Fruit fly (Drosophila melanogaster) S2 (cell line): ENCODE results near the gene Atet.

Experiments used
- CG8478 ChIP-seq: fragments of >200 bp; optimal IDR thresholded peaks from 2 replicates; lab custom pipeline; 2018
- CTCF ChIP-seq, 2 experiments: fragments of >200 bp; optimal IDR thresholded peaks; 2 replicates each; lab custom pipeline; 2018

Gene Atet

dm6 chr2L:4366652-4367051 is 32.9 kb downstream of the Atet start:
- TF ChIP-seq CTCF (optimal IDR thresholded peaks at IDR 0.05; lab: Kevin White, UChicago) (no peak), CG8478 (lab: Kevin White, UChicago) (no peak)

- TF ChIP-seq CTCF (optimal IDR thresholded peaks at IDR 0.05; lab: Kevin White, UChicago): no peak
- no peak for TF ChIP-seq CG8478 (lab: Kevin White, UChicago)
Measured at dm6 chr2L:4368553-4369268, 35.0 kb downstream of the Atet start.

- TF ChIP-seq CTCF (optimal IDR thresholded peaks at IDR 0.05; lab: Kevin White, UChicago): no peak
- no peak for TF ChIP-seq CG8478 (lab: Kevin White, UChicago)
Measured at dm6 chr2L:4370007-4370521, 36.4 kb downstream of the Atet start.

- TF ChIP-seq CTCF (optimal IDR thresholded peaks at IDR 0.05; lab: Kevin White, UChicago): no peak
- no peak for TF ChIP-seq CG8478 (lab: Kevin White, UChicago)
Measured at dm6 chr2L:4370592-4370991, 36.9 kb downstream of the Atet start.

dm6 chr2L:4371516-4372136 is 37.9 kb downstream of the Atet start:
- TF ChIP-seq CG8478 (lab: Kevin White, UChicago): no peak
- no peak for TF ChIP-seq CTCF (optimal IDR thresholded peaks at IDR 0.05; lab: Kevin White, UChicago)

dm6 chr2L:4372802-4373570 is 39.3 kb downstream of the Atet start:
- TF ChIP-seq CTCF (optimal IDR thresholded peaks at IDR 0.05; lab: Kevin White, UChicago) (no peak), CG8478 (lab: Kevin White, UChicago) (no peak)

dm6 chr2L:4375035-4376009 is 41.6 kb downstream of the Atet start:
- TF ChIP-seq CTCF (optimal IDR thresholded peaks at IDR 0.05; lab: Kevin White, UChicago) (no peak), CG8478 (lab: Kevin White, UChicago) (no peak)

dm6 chr2L:4377747-4378146 is 44.0 kb downstream of the Atet start:
- TF ChIP-seq CTCF (optimal IDR thresholded peaks at IDR 0.05; lab: Kevin White, UChicago): no peak
- no peak for TF ChIP-seq CG8478 (lab: Kevin White, UChicago)

- no peak for TF ChIP-seq CTCF (optimal IDR thresholded peaks at IDR 0.05; lab: Kevin White, UChicago)
- no peak for TF ChIP-seq CG8478 (lab: Kevin White, UChicago)
Measured at dm6 chr2L:4378380-4378779, 44.7 kb downstream of the Atet start.

- TF ChIP-seq CG8478 (lab: Kevin White, UChicago): no peak
- no peak for TF ChIP-seq CTCF (optimal IDR thresholded peaks at IDR 0.05; lab: Kevin White, UChicago)
Measured at dm6 chr2L:4382522-4382921, 48.8 kb downstream of the Atet start, which contains the start of gene CG17612. CG17612 (minus strand) TSS chr2L:4382735.

- TF ChIP-seq CTCF (optimal IDR thresholded peaks at IDR 0.05; lab: Kevin White, UChicago) (no peak), CG8478 (lab: Kevin White, UChicago) (no peak)
Measured at dm6 chr2L:4385387-4386279, 51.9 kb downstream of the Atet start, which contains the start of gene Vps53. Vps53 (minus strand) TSS chr2L:4386062.

- TF ChIP-seq CTCF (optimal IDR thresholded peaks at IDR 0.05; lab: Kevin White, UChicago): peak in 1 of 2 experiments; percentile 23
- no peak for TF ChIP-seq CG8478 (lab: Kevin White, UChicago)
Measured at dm6 chr2L:4386926-4387550, 53.3 kb downstream of the Atet start, which contains the start of gene Psf2. Psf2 (minus strand) TSS chr2L:4387356.
